Worm (Caenorhabditis elegans): ENCODE data around the gene Y7A5A.8.

ce11 chrX:15856853-15857252, 34.6 kb downstream of the Y7A5A.8 start, which contains the start of gene F53H4.2:
- no peak for TF ChIP-seq sea-2 (GFP tag; optimal IDR thresholded peaks at IDR 0.05)
- TF ChIP-seq ceh-28 (tag; optimal IDR thresholded peaks at IDR 0.05), result no peak
- TF ChIP-seq fos-1 (tag; optimal IDR thresholded peaks at IDR 0.05), result no peak
- TF ChIP-seq snpc-4 (tag; optimal IDR thresholded peaks at IDR 0.05), result no peak
- no peak for TF ChIP-seq nhr-11 (tag; optimal IDR thresholded peaks at IDR 0.05)
- no peak for TF ChIP-seq nhr-237 (tag; optimal IDR thresholded peaks at IDR 0.05)
- TF ChIP-seq ceh-82 (tag; optimal IDR thresholded peaks at IDR 0.05), result no peak
- TF ChIP-seq hmg-11 (tag; optimal IDR thresholded peaks at IDR 0.05), result no peak
- no peak for TF ChIP-seq aly-2 (tag; optimal IDR thresholded peaks at IDR 0.05)
- TF ChIP-seq nhr-77 (tag; optimal IDR thresholded peaks at IDR 0.05), result no peak
- TF ChIP-seq zag-1 (tag; optimal IDR thresholded peaks at IDR 0.05), result no peak
- TF ChIP-seq mdl-1 (tag; optimal IDR thresholded peaks at IDR 0.05), result no peak

Data from whole organism, L3 larva.